Fruit fly (Drosophila melanogaster): Measurements from ENCODE around the gene vn.

Gene vn

DNA sequence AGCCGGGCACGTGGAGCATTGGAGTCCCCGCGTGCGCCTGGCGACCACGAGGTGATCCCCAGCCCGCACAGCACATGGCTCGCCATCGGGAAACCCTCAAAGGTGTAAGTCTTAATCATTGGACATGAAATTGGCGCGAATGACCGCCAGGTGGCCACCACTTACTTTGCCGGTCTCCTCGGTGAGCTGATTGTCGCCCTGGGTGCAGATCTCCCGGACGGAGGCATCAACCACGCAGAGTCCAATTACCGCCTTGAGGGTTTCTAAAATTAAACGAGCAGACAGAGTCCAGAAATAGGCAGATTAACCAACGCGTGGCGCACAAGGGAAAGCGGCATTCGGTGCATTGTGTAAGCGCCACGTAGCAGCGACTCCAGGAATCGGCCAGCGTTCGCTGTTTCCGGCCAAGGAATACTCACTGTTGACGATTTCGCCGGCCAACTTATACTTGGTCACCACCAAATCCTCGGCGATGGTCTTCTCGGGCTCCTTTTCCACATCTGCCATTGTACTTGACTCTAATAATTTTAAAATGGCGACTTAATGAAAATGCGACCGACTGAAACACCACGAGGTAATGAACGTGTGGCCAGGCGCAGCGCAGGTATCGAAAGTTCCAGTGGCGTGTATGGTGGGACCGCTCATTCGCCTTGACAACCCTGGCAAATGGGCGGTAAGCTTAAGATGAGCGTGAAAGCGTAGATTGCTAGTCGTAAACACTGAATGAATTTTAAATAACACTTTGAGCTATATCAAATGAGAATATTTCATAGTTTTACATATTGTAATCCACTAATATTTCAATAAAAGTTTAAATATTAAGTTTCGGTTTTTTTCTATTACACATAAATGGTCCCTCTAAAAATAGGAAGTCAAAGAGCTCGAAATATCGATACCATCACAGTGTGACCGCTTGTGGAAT lies 80.3 kb downstream of the vn start, which contains the start of gene CG10576 (continued):
- no peak for TF ChIP-seq dysf (GFP tag; IDR thresholded peaks at IDR 0.05)
- TF ChIP-seq CG5245 (GFP tag; optimal IDR thresholded peaks at IDR 0.05): no peak
- no peak for TF ChIP-seq PHDP (tag; optimal IDR thresholded peaks at IDR 0.05)
- peak; percentile 13 for TF ChIP-seq CG10979 (tag; optimal IDR thresholded peaks at IDR 0.05)
- no peak for TF ChIP-seq CG18011 (GFP tag; optimal IDR thresholded peaks at IDR 0.05)
- TF ChIP-seq CG4730 (GFP tag; IDR thresholded peaks at IDR 0.05): no peak
- no peak for TF ChIP-seq Stat92E (GFP tag; optimal IDR thresholded peaks at IDR 0.05)
- TF ChIP-seq unc-4 (GFP tag; IDR thresholded peaks at IDR 0.05; ENCODE audit: partially characterized antibody): peak; percentile 68; the same call in 1 of the 2 replicates
- no peak for TF ChIP-seq Aef1 (GFP tag; IDR thresholded peaks at IDR 0.05)
- TF ChIP-seq lab (GFP tag; optimal IDR thresholded peaks at IDR 0.05): no peak
- no peak for TF ChIP-seq Dfd (GFP tag; optimal IDR thresholded peaks at IDR 0.05)
- no peak for TF ChIP-seq abd-A (tag; optimal IDR thresholded peaks at IDR 0.05)
- no peak for TF ChIP-seq repo (GFP tag; optimal IDR thresholded peaks at IDR 0.05)
- TF ChIP-seq Ets65A (GFP tag): peak; percentile 75
- no peak for TF ChIP-seq CG7745 (tag; optimal IDR thresholded peaks at IDR 0.05)
- no peak for TF ChIP-seq sima (GFP tag; optimal IDR thresholded peaks at IDR 0.05)
- TF ChIP-seq CG15269 (tag; optimal IDR thresholded peaks at IDR 0.05): no peak
- no peak for TF ChIP-seq schlank (tag; optimal IDR thresholded peaks at IDR 0.05)
- TF ChIP-seq CG2678 (tag; optimal IDR thresholded peaks at IDR 0.05): no peak
- no peak for TF ChIP-seq otp (GFP tag; IDR thresholded peaks at IDR 0.05)
- TF ChIP-seq CG4282 (GFP tag; optimal IDR thresholded peaks at IDR 0.05): no peak
- peak; percentile 2 for TF ChIP-seq HLHmδ (GFP tag; optimal IDR thresholded peaks at IDR 0.05)
- TF ChIP-seq CG42726 (GFP tag; IDR thresholded peaks at IDR 0.05; ENCODE audit: partially characterized antibody): no peak
- TF ChIP-seq twi (tag; optimal IDR thresholded peaks at IDR 0.05): peak; percentile 23
- no peak for TF ChIP-seq en (GFP tag; optimal IDR thresholded peaks at IDR 0.05)
- TF ChIP-seq CG17385 (GFP tag; optimal IDR thresholded peaks at IDR 0.05): no peak
- no peak for TF ChIP-seq ssp (GFP tag; IDR thresholded peaks at IDR 0.05)
- TF ChIP-seq CG11723 (GFP tag; optimal IDR thresholded peaks at IDR 0.05): no peak
- no peak for TF ChIP-seq Sry-β (GFP tag; optimal IDR thresholded peaks at IDR 0.05)
- TF ChIP-seq Hand (GFP tag; optimal IDR thresholded peaks at IDR 0.05): no peak
- peak; percentile 77 for TF ChIP-seq Scr (GFP tag; IDR thresholded peaks at IDR 0.05; ENCODE audit: partially characterized antibody)
- TF ChIP-seq eyg (GFP tag; optimal IDR thresholded peaks at IDR 0.05): no peak
- peak; percentile 6 for TF ChIP-seq CG30403 (GFP tag; optimal IDR thresholded peaks at IDR 0.05)
- TF ChIP-seq CG14050 (GFP tag; IDR thresholded peaks at IDR 0.05): no peak
- no peak for TF ChIP-seq B-H1 (GFP tag; IDR thresholded peaks at IDR 0.05)
- TF ChIP-seq CG10462 (GFP tag; optimal IDR thresholded peaks at IDR 0.05): no peak
- no peak for TF ChIP-seq CG2875 (GFP tag; optimal IDR thresholded peaks at IDR 0.05)
- no peak for TF ChIP-seq gce (GFP tag; IDR thresholded peaks at IDR 0.05)
- no peak for TF ChIP-seq Awh (GFP tag; IDR thresholded peaks at IDR 0.05)
- no peak for TF ChIP-seq wor (GFP tag; IDR thresholded peaks at IDR 0.05)
- peak; percentile 21 for TF ChIP-seq dmrt11E (tag; optimal IDR thresholded peaks at IDR 0.05)
- TF ChIP-seq gsb (GFP tag; IDR thresholded peaks at IDR 0.05): no peak
- no peak for TF ChIP-seq Adf1 (GFP tag; IDR thresholded peaks at IDR 0.05)
- no peak for TF ChIP-seq shn (GFP tag; optimal IDR thresholded peaks at IDR 0.05)
- no peak for TF ChIP-seq CG3838 (GFP tag; optimal IDR thresholded peaks at IDR 0.05)
- no peak for TF ChIP-seq gem (tag; optimal IDR thresholded peaks at IDR 0.05)
- TF ChIP-seq Mad (GFP tag; optimal IDR thresholded peaks at IDR 0.05): no peak
- no peak for TF ChIP-seq sens (GFP tag)
- peak; percentile 18 for TF ChIP-seq CG12155 (GFP tag; optimal IDR thresholded peaks at IDR 0.05)

Measured in whole organism, embryonic.